Worm (Caenorhabditis elegans) whole organism, L1 larva: Measurements from ENCODE around the gene F10E7.5.

ENCODE experiments used
- C16A3.4 ChIP-seq: fragments of 150-350 bp; optimal IDR thresholded peaks from 2 replicates; lab custom pipeline; 2014; ENCODE audit warnings: missing biosample characterization, missing genetic modification characterization
- aly-2 ChIP-seq: fragments of 150-350 bp; optimal IDR thresholded peaks from 2 replicates; lab custom pipeline; 2014; ENCODE audit warnings: missing biosample characterization, missing genetic modification characterization
- ceh-8 ChIP-seq: fragments of 200-800 bp; sonication (Bioruptor generic); optimal IDR thresholded peaks from 2 replicates; lab custom pipeline; 2018; ENCODE audit warnings: mild to moderate bottlenecking, missing genetic modification characterization, moderate library complexity, missing compliant biosample characterization
- efl-1 ChIP-seq, 4 experiments: fragments of 150-350 bp; optimal IDR thresholded peaks in 3 of 4; peaks in 1 of 4; 1 replicate in 1 of 4; 2 replicates in 3 of 4; lab custom pipeline; 2014; ENCODE audit warnings: missing biosample characterization in 2 of 4, missing genetic modification characterization in 2 of 4, missing genetic modification reagents in 2 of 4
- lin-35 ChIP-seq, 2 experiments: fragments of 150-350 bp; optimal IDR thresholded peaks; 2 replicates each; lab custom pipeline; 2014; ENCODE audit warnings: missing biosample characterization in 2 of 2, missing genetic modification characterization in 2 of 2, missing genetic modification reagents in 2 of 2
- nhr-11 ChIP-seq: fragments of 150-350 bp; optimal IDR thresholded peaks from 2 replicates; lab custom pipeline; 2014; ENCODE audit warnings: missing biosample characterization, missing genetic modification characterization
- nhr-12 ChIP-seq: sonication (generic microtip); optimal IDR thresholded peaks from 2 replicates; lab custom pipeline; 2017; ENCODE audit warnings: missing biosample characterization, missing genetic modification characterization
- nhr-237 ChIP-seq: fragments of 150-350 bp; optimal IDR thresholded peaks from 2 replicates; lab custom pipeline; 2014; ENCODE audit warnings: missing biosample characterization, missing genetic modification characterization
- nhr-47 ChIP-seq: sonication (generic microtip); optimal IDR thresholded peaks from 2 replicates; lab custom pipeline; 2016; ENCODE audit warnings: mild to moderate bottlenecking, missing genetic modification characterization, moderate library complexity, missing compliant biosample characterization
- pqm-1 ChIP-seq: sonication (generic microtip); optimal IDR thresholded peaks from 3 replicates; lab custom pipeline; 2017; ENCODE audit warnings: missing biosample characterization, missing genetic modification characterization
- sptf-1 ChIP-seq: fragments of 150-350 bp; optimal IDR thresholded peaks from 2 replicates; lab custom pipeline; 2014; ENCODE audit warnings: missing biosample characterization, missing genetic modification characterization
- unc-86 ChIP-seq: sonication (generic microtip); optimal IDR thresholded peaks from 2 replicates; lab custom pipeline; 2016; ENCODE audit warnings: missing genetic modification characterization, missing compliant biosample characterization

- TF ChIP-seq unc-86 (peak; percentile 37), lin-35 (GFP tag; optimal IDR thresholded peaks at IDR 0.05; lab: Kevin White, UChicago) (no peak), nhr-237 (tag; lab: Kevin White, UChicago) (no peak), aly-2 (tag; lab: Kevin White, UChicago) (no peak), nhr-47 (tag; lab: Kevin White, UChicago) (peak; percentile 55), efl-1 (optimal IDR thresholded peaks at IDR 0.05; lab: Kevin White, UChicago) (peak in 1 of 2 experiments; percentile 6), efl-1 (GFP tag; optimal IDR thresholded peaks at IDR 0.05 in 1 of 2; lab: Kevin White, UChicago) (peak in 1 of 2 experiments; percentile 82), C16A3.4 (tag; lab: Kevin White, UChicago) (no peak), ceh-8 (GFP tag; lab: Kevin White, UChicago) (no peak), nhr-11 (tag; lab: Kevin White, UChicago) (no peak), sptf-1 (tag; lab: Kevin White, UChicago) (no peak), nhr-12 (no peak), pqm-1 (tag; lab: Kevin White, UChicago) (no peak)
These were observed 11.1 kb downstream of the F10E7.5 start, which contains the start of gene F10E7.11 for ce11 chrII:7122661-7123418.
